Fruit fly (Drosophila melanogaster): ENCODE measurements around the gene CG32170.

The CG32170 gene

DNA sequence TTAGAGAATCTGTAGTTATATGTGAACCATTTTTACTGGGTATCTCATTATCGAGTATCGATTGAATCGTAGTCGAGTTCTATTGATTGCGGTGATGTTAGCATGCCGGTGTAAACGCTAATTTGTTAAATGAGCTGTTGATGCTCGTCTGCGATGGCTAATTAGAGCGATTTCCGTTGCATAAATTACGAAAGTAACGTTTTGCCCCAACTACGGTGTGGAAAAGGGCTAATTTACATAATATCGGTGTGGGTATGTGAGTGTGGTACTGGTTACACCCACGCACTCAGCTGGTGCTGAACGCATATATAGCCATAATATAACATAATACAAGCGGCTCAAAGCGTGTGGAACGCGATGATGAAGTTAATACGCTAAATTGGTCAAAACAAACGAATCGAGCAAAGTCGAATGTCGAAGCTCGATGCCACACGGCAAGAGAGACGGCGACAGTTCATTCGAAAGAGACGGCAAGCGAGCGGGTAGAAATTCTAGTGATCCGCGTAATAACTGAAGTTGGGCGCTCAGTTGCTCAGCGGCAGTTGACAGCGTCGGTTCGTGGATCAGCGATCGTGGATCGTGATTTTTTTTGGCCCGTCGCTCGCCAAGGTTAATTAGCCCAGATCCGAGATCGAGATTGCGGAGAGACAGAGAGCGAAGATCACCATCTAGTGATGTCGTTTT lies at the start of gene CG32170:
Gene CG32170 (plus strand): TSS at position 525 of the 684 bp plus-strand sequence.
- TF ChIP-seq CG17801 (GFP tag; optimal IDR thresholded peaks at IDR 0.05; ENCODE audit: partially characterized antibody), result no peak

DNA sequence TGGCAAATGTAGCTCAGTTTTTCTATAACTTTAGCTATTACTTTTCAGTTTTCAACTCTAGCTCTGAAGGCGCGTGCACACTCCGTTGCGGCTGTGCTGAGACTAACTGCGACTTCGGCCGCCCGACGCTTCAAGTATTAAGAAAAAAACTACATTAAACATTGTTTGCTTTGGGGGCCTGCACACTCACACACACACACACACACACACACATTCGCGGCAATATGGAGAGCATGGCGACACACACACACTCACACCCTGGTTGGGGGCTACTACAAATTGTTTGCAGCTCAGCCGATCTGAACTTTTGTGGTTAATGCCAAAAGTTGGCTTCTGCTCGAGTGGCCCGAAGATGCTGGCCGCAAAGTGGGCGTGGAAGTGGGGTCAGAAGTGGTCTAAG lies 48.1 kb upstream of the CG32170 start, which contains the start of gene CG13024:
Gene CG13024 (minus strand): TSS at position 108 of the 400 bp plus-strand sequence.
- no peak for TF ChIP-seq CG17801 (GFP tag; optimal IDR thresholded peaks at IDR 0.05; ENCODE audit: partially characterized antibody)

DNA sequence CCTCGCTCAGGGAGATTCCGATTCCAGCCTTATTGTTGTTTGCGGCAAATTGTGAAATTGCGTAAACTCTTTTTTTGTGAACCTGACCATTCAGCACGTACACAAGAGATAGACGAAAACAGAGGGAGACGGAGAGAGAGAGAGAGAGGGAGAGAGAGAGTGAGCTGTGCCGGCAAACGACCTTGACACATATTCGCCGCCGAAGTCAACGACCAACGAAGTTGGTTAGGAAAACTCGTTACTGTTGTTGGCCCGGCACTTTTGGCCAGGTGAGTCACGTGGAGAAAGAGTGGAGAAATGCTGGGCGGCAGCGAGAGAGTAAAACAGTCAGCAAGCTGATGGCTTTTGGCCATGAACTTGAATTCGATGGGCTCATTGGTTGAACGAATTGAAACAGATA lies 47.1 kb upstream of the CG32170 start:
- TF ChIP-seq CG17801 (GFP tag; optimal IDR thresholded peaks at IDR 0.05; ENCODE audit: partially characterized antibody), result no peak

DNA sequence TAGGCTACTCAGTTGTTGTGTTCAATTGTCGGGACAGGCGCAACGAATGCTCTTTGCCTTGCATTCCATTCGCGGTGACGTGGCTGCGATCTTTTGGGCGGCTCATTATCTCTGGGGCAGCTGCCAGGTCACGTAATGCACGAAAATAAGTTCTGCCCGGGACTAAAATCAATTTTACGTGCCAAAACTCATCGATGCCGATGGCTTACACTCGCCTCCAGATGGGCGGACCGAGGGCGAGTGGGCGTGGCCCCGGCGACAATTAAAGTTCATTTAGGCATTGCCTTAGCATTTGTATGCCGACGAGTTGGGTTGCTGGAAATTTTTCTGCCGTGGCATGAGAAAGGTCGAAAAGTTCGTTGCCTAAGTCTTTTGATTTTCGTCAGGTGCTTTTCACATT lies 40.4 kb upstream of the CG32170 start:
- TF ChIP-seq CG17801 (GFP tag; optimal IDR thresholded peaks at IDR 0.05; ENCODE audit: partially characterized antibody), result no peak

DNA sequence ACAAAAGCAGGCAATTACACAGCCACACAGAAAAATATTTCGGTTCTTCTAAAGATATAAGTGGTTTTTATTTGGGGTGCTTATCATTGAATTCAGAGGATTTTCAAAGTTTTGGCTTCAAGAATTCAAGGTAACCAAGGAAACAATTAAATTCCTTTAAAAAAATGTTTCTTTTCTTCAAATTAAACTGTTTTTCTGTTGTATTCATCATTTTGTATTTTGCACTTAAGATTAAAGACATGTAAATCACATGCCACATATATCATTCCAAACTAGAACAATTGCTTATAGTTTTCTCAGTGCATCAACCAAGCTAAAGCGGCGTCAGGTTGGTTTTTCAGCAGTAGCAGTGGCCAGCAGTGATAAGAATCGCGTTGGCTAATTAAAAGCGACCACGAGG lies 36.6 kb upstream of the CG32170 start:
- no peak for TF ChIP-seq CG17801 (GFP tag; optimal IDR thresholded peaks at IDR 0.05; ENCODE audit: partially characterized antibody)

DNA sequence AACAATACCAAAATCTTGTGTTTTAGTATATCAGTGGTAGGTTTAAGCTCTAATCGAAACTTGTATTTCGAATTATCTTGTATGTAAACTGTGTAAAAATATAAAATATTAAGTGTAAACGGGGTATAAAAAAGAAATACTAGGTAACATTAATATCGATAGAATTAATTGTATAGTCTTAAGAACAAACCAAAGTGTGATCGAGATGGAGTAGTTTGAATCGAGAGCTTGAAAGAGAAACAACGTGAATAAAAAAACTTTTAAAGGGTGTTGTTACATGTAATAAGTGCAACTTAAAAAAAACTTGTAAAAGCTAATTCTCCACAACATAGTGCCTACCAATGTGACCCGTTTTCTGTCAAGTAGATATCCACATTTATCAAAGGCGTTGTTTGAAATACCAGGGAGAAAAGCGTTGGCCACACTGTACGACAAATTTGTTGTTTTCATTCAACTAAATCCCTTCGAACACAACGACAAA lies 35.0 kb upstream of the CG32170 start, which contains the start of gene TSG101:
Gene TSG101 (plus strand): TSS at position 208 of the 481 bp plus-strand sequence.
- peak; percentile 4 for TF ChIP-seq CG17801 (GFP tag; optimal IDR thresholded peaks at IDR 0.05; ENCODE audit: partially characterized antibody)

DNA sequence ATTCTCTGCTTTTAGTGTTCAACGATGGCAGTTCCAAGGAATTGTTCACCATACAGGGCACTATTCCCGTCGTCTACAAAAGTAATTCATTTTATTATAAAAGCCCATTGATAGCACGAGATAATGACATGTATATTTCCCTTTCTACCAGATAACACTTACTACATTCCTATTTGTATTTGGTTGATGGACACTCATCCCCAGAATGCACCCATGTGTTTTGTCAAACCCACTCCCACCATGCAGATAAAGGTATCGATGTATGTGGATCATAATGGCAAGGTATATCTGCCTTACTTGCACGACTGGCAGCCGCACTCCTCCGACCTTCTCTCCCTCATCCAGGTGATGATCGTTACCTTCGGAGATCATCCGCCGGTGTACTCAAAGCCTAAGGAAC lies 34.2 kb upstream of the CG32170 start:
- no peak for TF ChIP-seq CG17801 (GFP tag; optimal IDR thresholded peaks at IDR 0.05; ENCODE audit: partially characterized antibody)

DNA sequence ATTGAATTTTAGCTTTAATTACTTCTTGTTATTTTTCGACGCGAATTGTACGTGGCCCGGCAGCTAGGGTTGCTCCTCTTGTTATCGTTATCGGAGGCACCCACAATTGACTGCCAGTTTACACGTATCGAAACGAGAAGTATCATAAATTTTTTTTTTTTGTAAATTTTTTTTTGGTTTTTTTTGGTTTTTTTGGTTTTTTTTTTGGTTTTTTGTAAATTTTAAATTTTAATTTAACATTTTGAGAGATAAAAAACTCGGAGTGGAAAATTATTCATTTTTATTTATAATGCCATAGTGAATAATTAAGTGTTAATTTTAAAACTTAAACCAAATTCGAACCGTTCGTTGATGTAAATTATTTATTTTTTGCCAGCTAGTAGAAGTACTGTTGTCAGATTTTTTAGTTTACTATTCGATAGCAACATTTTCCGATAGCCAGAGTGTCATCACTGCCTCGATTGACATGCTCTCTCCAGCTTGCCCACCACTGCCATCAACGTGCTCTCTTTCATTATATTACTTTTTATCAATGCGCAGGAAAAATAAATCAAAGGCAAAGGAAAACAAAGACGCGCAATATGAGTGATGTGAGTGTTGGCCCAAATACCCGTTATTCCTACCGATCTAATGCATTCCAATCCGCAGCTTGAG lies 32.1 kb upstream of the CG32170 start, which contains the start of the genes kud and Zcchc7:
Gene kud (minus strand): TSS at position 72 of the 654 bp plus-strand sequence.
Gene Zcchc7 (plus strand): TSS at position 467 of the 654 bp plus-strand sequence.
- TF ChIP-seq CG17801 (GFP tag; optimal IDR thresholded peaks at IDR 0.05; ENCODE audit: partially characterized antibody), result peak; percentile 76

DNA sequence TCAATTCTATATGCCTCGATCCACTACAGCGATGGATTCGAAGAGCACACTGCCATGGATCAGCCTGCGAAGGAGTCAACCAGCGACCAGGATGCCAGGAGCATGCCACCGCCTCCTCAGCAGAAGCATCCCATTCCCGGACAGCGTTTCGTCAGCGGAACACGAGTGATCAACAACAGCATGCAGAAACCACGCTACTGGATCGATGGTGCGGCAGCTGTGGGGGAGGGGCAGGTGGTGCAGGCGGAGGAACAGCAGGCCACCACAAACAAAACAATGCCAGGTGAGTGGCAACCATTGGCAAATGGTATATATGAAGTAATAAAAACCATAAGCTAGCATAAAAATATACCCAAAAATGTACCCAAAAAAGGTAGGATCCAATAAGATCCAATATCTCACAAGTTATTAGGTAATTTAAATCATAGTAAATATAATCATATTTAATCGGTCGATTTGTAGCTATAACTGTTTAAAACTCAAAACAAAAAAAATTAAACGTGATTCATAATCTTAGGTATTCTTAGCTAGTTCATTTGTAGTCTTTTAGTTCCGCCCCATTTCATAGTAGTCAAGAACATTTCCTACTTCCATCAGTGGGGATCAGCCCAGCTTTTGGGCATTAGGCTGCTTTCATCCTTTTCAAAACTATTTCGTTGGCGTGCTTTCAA lies 31.4 kb upstream of the CG32170 start, which contains the start of gene CG32161:
Gene CG32161 (plus strand): TSS at position 621 of the 671 bp plus-strand sequence.
- TF ChIP-seq CG17801 (GFP tag; optimal IDR thresholded peaks at IDR 0.05; ENCODE audit: partially characterized antibody), result no peak

DNA sequence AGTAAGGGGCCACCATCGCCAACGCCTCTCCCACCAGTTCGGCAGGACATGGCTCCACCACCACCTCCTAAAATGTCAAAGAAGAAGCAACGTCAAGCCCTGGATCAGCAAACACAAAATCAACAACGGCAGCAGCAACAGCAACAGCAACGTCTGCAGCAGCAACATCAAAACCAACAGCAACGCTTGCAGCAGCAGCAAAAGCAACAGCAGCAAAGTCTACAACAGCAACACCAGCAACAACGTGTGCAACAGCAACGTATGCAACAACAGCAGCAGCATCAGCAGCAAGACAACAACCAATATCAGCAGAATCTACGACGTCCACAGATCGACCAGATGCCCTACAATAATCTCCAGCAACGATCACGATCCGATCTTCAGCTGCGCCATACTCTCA lies 25.5 kb upstream of the CG32170 start:
- TF ChIP-seq CG17801 (GFP tag; optimal IDR thresholded peaks at IDR 0.05; ENCODE audit: partially characterized antibody), result no peak

DNA sequence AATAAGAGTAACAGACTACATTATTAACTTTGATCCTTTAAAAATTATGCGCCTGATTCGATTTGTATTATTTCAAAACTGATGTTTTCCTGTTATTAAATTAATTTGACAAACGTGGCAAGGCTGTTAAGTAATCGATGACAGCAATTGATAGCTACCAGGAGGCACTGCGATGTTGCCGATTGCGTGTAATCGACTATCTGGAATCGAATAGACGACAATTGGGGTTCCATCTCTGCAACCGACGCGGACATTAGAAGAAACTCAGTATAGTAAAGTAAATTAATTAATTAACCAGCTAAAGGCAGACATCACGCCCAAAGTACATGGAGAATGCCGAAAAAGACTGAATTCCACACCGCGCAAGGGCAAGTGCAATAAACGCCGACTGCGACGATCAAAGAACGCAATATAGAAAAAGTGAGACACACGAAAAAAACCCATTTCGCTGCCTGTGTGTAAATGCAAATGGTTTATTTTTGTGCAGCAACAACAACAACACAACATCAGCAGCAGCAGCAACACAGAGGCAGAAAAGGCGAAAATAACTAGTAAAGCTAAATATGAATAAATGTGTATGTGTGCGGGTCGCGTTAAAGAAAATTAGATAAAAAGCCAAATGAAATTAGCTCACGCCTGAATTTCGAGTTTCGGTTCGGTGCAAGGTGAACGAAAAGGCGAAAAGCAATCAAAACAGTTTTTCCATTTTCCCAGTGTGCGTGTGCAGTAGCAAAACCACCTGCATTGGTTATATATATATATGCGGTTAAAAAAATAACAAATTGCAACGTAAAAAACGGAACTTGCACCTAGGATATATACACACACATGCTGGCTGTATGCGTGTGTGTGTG lies 23.3 kb upstream of the CG32170 start, which contains the start of gene sina:
Gene sina (plus strand): TSS at position 219 of the 854 bp plus-strand sequence.
- peak; percentile 34 for TF ChIP-seq CG17801 (GFP tag; optimal IDR thresholded peaks at IDR 0.05; ENCODE audit: partially characterized antibody)

DNA sequence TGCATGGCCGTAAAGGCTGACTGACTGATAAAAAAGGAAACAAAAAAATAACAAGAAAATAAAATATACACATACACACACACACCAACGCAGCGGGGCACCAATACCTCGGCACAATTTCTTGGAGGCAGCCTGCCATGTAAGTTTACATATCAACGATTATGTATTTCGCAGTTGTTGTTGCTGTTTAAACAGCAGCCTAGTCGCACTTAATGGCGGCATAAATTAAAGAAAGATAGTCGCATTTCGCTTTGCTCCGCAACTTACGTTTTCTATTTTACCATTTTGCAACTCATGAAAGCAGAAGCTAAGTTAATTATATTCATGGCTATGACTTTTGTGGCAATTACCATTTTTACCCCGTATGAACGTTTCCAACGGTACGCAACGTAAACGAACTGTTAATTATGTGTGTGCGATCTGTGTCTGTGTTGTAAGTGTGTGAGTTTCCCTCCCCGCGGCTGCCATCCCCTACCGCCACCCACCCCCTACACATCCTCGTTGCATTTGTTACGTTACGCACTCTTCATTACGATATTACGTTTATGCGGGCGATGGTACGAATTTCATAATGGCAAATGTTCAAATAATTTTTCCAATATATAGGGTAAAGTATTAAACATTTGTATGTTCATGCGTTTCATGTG lies 22.6 kb upstream of the CG32170 start:
- TF ChIP-seq CG17801 (GFP tag; optimal IDR thresholded peaks at IDR 0.05; ENCODE audit: partially characterized antibody), result no peak

DNA sequence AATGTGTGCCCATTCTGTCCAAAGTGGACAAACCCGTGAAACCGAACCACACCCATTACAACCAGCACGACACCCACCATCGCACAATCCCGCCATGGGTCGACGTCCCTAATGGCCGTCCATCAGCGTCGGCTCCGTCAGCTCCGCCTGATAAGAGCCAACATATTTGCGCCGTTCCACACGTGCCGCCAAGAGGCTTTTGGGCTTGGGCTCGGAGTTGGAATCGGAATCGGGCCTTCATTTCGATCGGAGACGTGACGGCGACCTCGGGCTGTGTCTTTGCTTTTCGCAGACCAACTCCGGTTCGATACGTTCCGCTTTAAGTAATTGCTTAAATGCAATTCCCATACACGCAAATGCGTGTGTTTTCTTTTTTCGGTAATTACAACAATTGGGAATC lies 21.8 kb upstream of the CG32170 start:
- no peak for TF ChIP-seq CG17801 (GFP tag; optimal IDR thresholded peaks at IDR 0.05; ENCODE audit: partially characterized antibody)

DNA sequence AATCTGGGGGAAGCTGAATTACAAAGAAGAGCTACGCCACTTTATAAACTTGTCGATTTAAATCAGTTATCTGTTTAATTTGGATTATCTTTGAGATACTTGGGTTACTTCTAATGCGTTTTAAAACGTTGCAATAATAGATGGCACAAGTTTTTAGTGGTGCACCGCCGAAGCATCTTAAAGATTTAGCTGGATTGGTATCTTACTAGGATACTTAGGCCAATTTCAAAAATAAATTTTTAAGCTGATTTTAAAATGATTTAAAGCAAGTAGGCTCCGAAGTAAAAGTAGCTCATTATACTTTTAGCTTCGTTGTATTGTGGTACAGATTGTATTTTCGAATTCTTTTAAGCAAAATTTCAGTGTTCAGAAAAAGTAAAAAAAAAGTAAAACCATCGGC lies 18.3 kb upstream of the CG32170 start, which contains the start of gene sinah:
Gene sinah (plus strand): TSS at position 301 of the 400 bp plus-strand sequence.
- no peak for TF ChIP-seq CG17801 (GFP tag; optimal IDR thresholded peaks at IDR 0.05; ENCODE audit: partially characterized antibody)

Data from ovary, adult (tissue).